Fruit fly (Drosophila melanogaster): ENCODE data around the gene ort.

ort gene

DNA sequence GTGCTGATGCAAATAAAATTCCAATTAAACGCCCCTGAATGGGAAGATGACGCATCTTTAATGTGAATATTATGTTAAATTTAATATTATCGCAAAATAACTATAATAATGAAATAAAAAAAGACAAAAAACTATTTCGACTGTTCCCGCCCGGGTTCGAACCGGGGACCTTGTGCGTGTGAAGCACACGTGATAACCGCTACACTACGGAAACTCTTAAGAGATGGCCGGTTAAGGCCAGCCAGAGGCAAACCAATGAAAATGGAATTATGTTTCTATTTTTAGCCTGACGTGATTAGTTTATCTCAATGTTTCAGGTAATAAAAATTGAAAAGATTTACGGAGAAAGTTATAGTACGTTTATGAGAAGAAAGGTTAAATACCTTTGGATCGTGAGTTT is 12.6 kb downstream of the ort start (continued):
- TF ChIP-seq CG14050 (GFP tag; IDR thresholded peaks at IDR 0.05): no peak
- TF ChIP-seq CG6175 (GFP tag; IDR thresholded peaks at IDR 0.05): no peak
- no peak for TF ChIP-seq Doc2 (GFP tag; IDR thresholded peaks at IDR 0.05)
- TF ChIP-seq schlank (tag; optimal IDR thresholded peaks at IDR 0.05): no peak
- TF ChIP-seq Opbp (GFP tag; IDR thresholded peaks at IDR 0.05; ENCODE audit: partially characterized antibody): peak; percentile 76; the same call in 2 of the 3 replicates
- no peak for TF ChIP-seq ab (GFP tag; optimal IDR thresholded peaks at IDR 0.05)
- TF ChIP-seq CG6683 (GFP tag; optimal IDR thresholded peaks at IDR 0.05): no peak
- TF ChIP-seq CG11247 (GFP tag; IDR thresholded peaks at IDR 0.05): no peak
- TF ChIP-seq dm (GFP tag; optimal IDR thresholded peaks at IDR 0.05): no peak
- TF ChIP-seq CG8089 (GFP tag; optimal IDR thresholded peaks at IDR 0.05): no peak
- TF ChIP-seq CG10321 (GFP tag; IDR thresholded peaks at IDR 0.05): no peak
- no peak for TF ChIP-seq CG14965 (GFP tag; optimal IDR thresholded peaks at IDR 0.05; ENCODE audit: borderline replicate concordance)
- no peak for TF ChIP-seq aop (GFP tag; IDR thresholded peaks at IDR 0.05)
- no peak for TF ChIP-seq maf-S (GFP tag; optimal IDR thresholded peaks at IDR 0.05)
- TF ChIP-seq Hr51 (GFP tag; optimal IDR thresholded peaks at IDR 0.05): no peak
- TF ChIP-seq Tbp (GFP tag; optimal IDR thresholded peaks at IDR 0.05): no peak
- no peak for TF ChIP-seq gt (GFP tag; IDR thresholded peaks at IDR 0.05)
- no peak for TF ChIP-seq CG1647 (GFP tag; optimal IDR thresholded peaks at IDR 0.05)
- TF ChIP-seq Bgb (GFP tag; IDR thresholded peaks at IDR 0.05; ENCODE audit: partially characterized antibody): peak; percentile 77
- no peak for TF ChIP-seq CG10979 (tag; optimal IDR thresholded peaks at IDR 0.05)
- no peak for TF ChIP-seq CG8944 (GFP tag; optimal IDR thresholded peaks at IDR 0.05)
- no peak for TF ChIP-seq CG13123 (GFP tag; optimal IDR thresholded peaks at IDR 0.05)
- no peak for TF ChIP-seq sens-2 (GFP tag; IDR thresholded peaks at IDR 0.05)
- TF ChIP-seq CG17385 (GFP tag; optimal IDR thresholded peaks at IDR 0.05): no peak
- no peak for TF ChIP-seq prd (optimal IDR thresholded peaks at IDR 0.05)
- no peak for TF ChIP-seq prd (GFP tag; IDR thresholded peaks at IDR 0.05)
- no peak for TF ChIP-seq CG18764 (GFP tag; optimal IDR thresholded peaks at IDR 0.05)
- TF ChIP-seq twi (tag; optimal IDR thresholded peaks at IDR 0.05): no peak
- TF ChIP-seq pho (GFP tag; optimal IDR thresholded peaks at IDR 0.05): no peak
- no peak for TF ChIP-seq HHEX (GFP tag; optimal IDR thresholded peaks at IDR 0.05)
- TF ChIP-seq HLH4C (GFP tag; IDR thresholded peaks at IDR 0.05; ENCODE audit: partially characterized antibody): peak; percentile 55; the same call in 2 of the 3 replicates
- 0 out of 3 replicates have a peak, but pooled peaks have one; percentile 30 for TF ChIP-seq vnd (GFP tag; IDR thresholded peaks at IDR 0.05; ENCODE audit: partially characterized antibody)
- TF ChIP-seq Antp (GFP tag; optimal IDR thresholded peaks at IDR 0.05): no peak
- TF ChIP-seq CG10654 (GFP tag; optimal IDR thresholded peaks at IDR 0.05): no peak
- no peak for TF ChIP-seq CG11093 (GFP tag; IDR thresholded peaks at IDR 0.05)
- TF ChIP-seq sim (GFP tag; IDR thresholded peaks at IDR 0.05): no peak
- no peak for TF ChIP-seq en (GFP tag; optimal IDR thresholded peaks at IDR 0.05)
- no peak for TF ChIP-seq Aef1 (GFP tag; IDR thresholded peaks at IDR 0.05)
- TF ChIP-seq CG14860 (GFP tag; IDR thresholded peaks at IDR 0.05; ENCODE audit: partially characterized antibody): 0 out of 3 replicates have a peak, but pooled peaks have one; percentile 32
- no peak for TF ChIP-seq CG13894 (tag; optimal IDR thresholded peaks at IDR 0.05)
- TF ChIP-seq cwo (GFP tag; optimal IDR thresholded peaks at IDR 0.05): no peak
- TF ChIP-seq Ets65A (GFP tag): no peak
- no peak for TF ChIP-seq CG31388 (GFP tag; optimal IDR thresholded peaks at IDR 0.05)
- no peak for TF ChIP-seq run (tag; optimal IDR thresholded peaks at IDR 0.05)
- TF ChIP-seq cato (GFP tag; optimal IDR thresholded peaks at IDR 0.05; ENCODE audit: borderline replicate concordance): no peak
- no peak for TF ChIP-seq CTCF (GFP tag; optimal IDR thresholded peaks at IDR 0.05)
- no peak for TF ChIP-seq wdn (GFP tag; IDR thresholded peaks at IDR 0.05)
- TF ChIP-seq CrebB (tag; optimal IDR thresholded peaks at IDR 0.05): no peak
- TF ChIP-seq CG18599 (GFP tag; optimal IDR thresholded peaks at IDR 0.05): no peak
- TF ChIP-seq CG1603 (tag; optimal IDR thresholded peaks at IDR 0.05): no peak
- TF ChIP-seq Drgx (GFP tag; IDR thresholded peaks at IDR 0.05): no peak
- no peak for TF ChIP-seq dati (GFP tag; IDR thresholded peaks at IDR 0.05)
- no peak for TF ChIP-seq chn (GFP tag; optimal IDR thresholded peaks at IDR 0.05)
